Fruit fly (Drosophila melanogaster) whole organism, wandering third instar larva: ENCODE measurements around the gene rdx.

Experiments
- Abd-B ChIP-seq: fragments of >200 bp; optimal IDR thresholded peaks from 2 replicates; lab custom pipeline; 2017; ENCODE audit warnings: missing biosample characterization, missing genetic modification characterization
- CG32264 ChIP-seq: fragments of 200-800 bp; sonication (Bioruptor generic); optimal IDR thresholded peaks from 2 replicates; lab custom pipeline; 2016; ENCODE audit warnings: missing biosample characterization, missing genetic modification characterization
- CG9705 ChIP-seq: fragments of 200-800 bp; sonication (Bioruptor generic); optimal IDR thresholded peaks from 2 replicates; lab custom pipeline; 2018; ENCODE audit warnings: missing biosample characterization, mild to moderate bottlenecking, missing genetic modification characterization
- CrebA ChIP-seq: fragments of 200-800 bp; sonication (Bioruptor generic); optimal IDR thresholded peaks from 2 replicates; lab custom pipeline; 2016; ENCODE audit warnings: missing biosample characterization, mild to moderate bottlenecking, missing genetic modification characterization, borderline replicate concordance
- Dfd ChIP-seq: fragments of >200 bp; optimal IDR thresholded peaks from 2 replicates; lab custom pipeline; 2017; ENCODE audit warnings: missing biosample characterization, missing genetic modification characterization
- Dif ChIP-seq: fragments of 200-275, 200-300 bp; sonication (Bioruptor generic); optimal IDR thresholded peaks from 2 replicates; lab custom pipeline; 2018; ENCODE audit warnings: missing biosample characterization, missing genetic modification characterization; ENCODE audit not compliant: partially characterized antibody
- GATAd ChIP-seq: sonication (Bioruptor generic); optimal IDR thresholded peaks from 2 replicates; lab custom pipeline; 2016; ENCODE audit warnings: missing biosample characterization, missing genetic modification characterization
- HLH106 ChIP-seq: fragments of 200-800 bp; optimal IDR thresholded peaks from 3 replicates; lab custom pipeline; 2019; ENCODE audit warnings: missing biosample characterization, mild to moderate bottlenecking, missing genetic modification characterization, moderate library complexity
- Hnf4 ChIP-seq: fragments of 200-800 bp; sonication (Bioruptor generic); optimal IDR thresholded peaks from 2 replicates; lab custom pipeline; 2016; ENCODE audit warnings: missing biosample characterization, mild to moderate bottlenecking, missing genetic modification characterization
- Hr78 ChIP-seq: fragments of >200 bp; optimal IDR thresholded peaks from 2 replicates; lab custom pipeline; 2017; ENCODE audit warnings: missing biosample characterization, missing genetic modification characterization
- Hr83 ChIP-seq: fragments of 200-300 bp; sonication (Bioruptor generic); optimal IDR thresholded peaks from 2 replicates; lab custom pipeline; 2016; ENCODE audit warnings: missing biosample characterization, mild to moderate bottlenecking, missing genetic modification characterization, moderate library complexity; ENCODE audit not compliant: poor library complexity, severe bottlenecking
- Jra ChIP-seq: sonication (Bioruptor generic); optimal IDR thresholded peaks from 2 replicates; lab custom pipeline; 2016; ENCODE audit warnings: missing biosample characterization, missing genetic modification characterization
- Mio ChIP-seq: sonication (Bioruptor generic); optimal IDR thresholded peaks from 2 replicates; lab custom pipeline; 2016; ENCODE audit warnings: missing biosample characterization, missing genetic modification characterization
- Myc ChIP-seq: fragments of >200 bp; optimal IDR thresholded peaks from 2 replicates; lab custom pipeline; 2017
- N ChIP-seq: fragments of >200 bp; optimal IDR thresholded peaks from 2 replicates; lab custom pipeline; 2018; ENCODE audit warnings: missing biosample characterization, missing external identifiers, missing genetic modification characterization
- Rel ChIP-seq, 2 experiments: fragments of 200-800 bp; sonication (Bioruptor generic) in 1 of 2; optimal IDR thresholded peaks; 2 replicates in 1 of 2; 3 replicates in 1 of 2; lab custom pipeline; 2016 to 2019; ENCODE audit warnings: mild to moderate bottlenecking in 2 of 2, missing biosample characterization in 2 of 2, missing genetic modification characterization in 2 of 2, moderate library complexity in 1 of 2
- br ChIP-seq: fragments of 200-800 bp; sonication (Bioruptor generic); optimal IDR thresholded peaks from 2 replicates; lab custom pipeline; 2016; ENCODE audit warnings: missing biosample characterization, missing genetic modification characterization
- dl ChIP-seq, 2 experiments: fragments of 175-275, 200-275 bp in 1 of 2; fragments of 200-275 bp in 1 of 2; sonication (Bioruptor generic); optimal IDR thresholded peaks; lab custom pipeline; 2018; ENCODE audit warnings: mild to moderate bottlenecking in 2 of 2, missing biosample characterization in 2 of 2, missing genetic modification characterization in 2 of 2, moderate library complexity in 2 of 2; ENCODE audit not compliant: partially characterized antibody in 2 of 2, insufficient read depth in 1 of 2
- dmrt93B ChIP-seq: fragments of 200-800 bp; sonication (Bioruptor generic); optimal IDR thresholded peaks from 2 replicates; lab custom pipeline; 2018; ENCODE audit warnings: missing biosample characterization, mild to moderate bottlenecking, missing genetic modification characterization
- dsf ChIP-seq: sonication (Bioruptor generic); optimal IDR thresholded peaks from 2 replicates; lab custom pipeline; 2016; ENCODE audit warnings: missing biosample characterization, missing genetic modification characterization, borderline replicate concordance
- ey ChIP-seq: fragments of 200-800 bp; sonication (Bioruptor generic); optimal IDR thresholded peaks from 2 replicates; lab custom pipeline; 2016; ENCODE audit warnings: missing biosample characterization, missing genetic modification characterization
- foxo ChIP-seq, 2 experiments: fragments of 200-800 bp; sonication (Bioruptor generic); optimal IDR thresholded peaks; 2 replicates in 1 of 2; 3 replicates in 1 of 2; lab custom pipeline; 2016 to 2017; ENCODE audit warnings: missing biosample characterization in 2 of 2, missing genetic modification characterization in 2 of 2
- fru ChIP-seq: fragments of 200-800 bp; sonication (Bioruptor generic); optimal IDR thresholded peaks from 3 replicates; lab custom pipeline; 2016; ENCODE audit warnings: missing biosample characterization, mild to moderate bottlenecking, missing genetic modification characterization
- h ChIP-seq: fragments of 200-800 bp; sonication (Bioruptor generic); optimal IDR thresholded peaks from 3 replicates; lab custom pipeline; 2016; ENCODE audit warnings: missing biosample characterization, mild to moderate bottlenecking, missing genetic modification characterization
- jim ChIP-seq: fragments of 175-275, 200-325 bp; sonication (Bioruptor generic); optimal IDR thresholded peaks from 2 replicates; lab custom pipeline; 2016; ENCODE audit warnings: missing biosample characterization, mild to moderate bottlenecking, missing genetic modification characterization
- lola ChIP-seq: fragments of >200 bp; optimal IDR thresholded peaks from 2 replicates; lab custom pipeline; 2017; ENCODE audit warnings: missing biosample characterization, missing genetic modification characterization
- pan ChIP-seq: fragments of >200 bp; optimal IDR thresholded peaks from 2 replicates; lab custom pipeline; 2017
- rgr ChIP-seq: fragments of 200-800 bp; sonication (Bioruptor generic); optimal IDR thresholded peaks from 3 replicates; lab custom pipeline; 2016; ENCODE audit warnings: missing biosample characterization, mild to moderate bottlenecking, missing genetic modification characterization
- sage ChIP-seq: fragments of 200-800 bp; sonication (Bioruptor generic); optimal IDR thresholded peaks from 2 replicates; lab custom pipeline; 2016; ENCODE audit warnings: missing biosample characterization, mild to moderate bottlenecking, missing genetic modification characterization
- sv ChIP-seq: fragments of 200-800 bp; sonication (Bioruptor generic); optimal IDR thresholded peaks from 3 replicates; lab custom pipeline; 2016; ENCODE audit warnings: missing biosample characterization, missing genetic modification characterization
- tai ChIP-seq: sonication (Bioruptor generic); optimal IDR thresholded peaks from 2 replicates; lab custom pipeline; 2016; ENCODE audit warnings: missing biosample characterization, missing genetic modification characterization
- usp ChIP-seq: fragments of >200 bp; optimal IDR thresholded peaks from 2 replicates; lab custom pipeline; 2017; ENCODE audit warnings: missing biosample characterization, missing genetic modification characterization

The rdx gene

DNA sequence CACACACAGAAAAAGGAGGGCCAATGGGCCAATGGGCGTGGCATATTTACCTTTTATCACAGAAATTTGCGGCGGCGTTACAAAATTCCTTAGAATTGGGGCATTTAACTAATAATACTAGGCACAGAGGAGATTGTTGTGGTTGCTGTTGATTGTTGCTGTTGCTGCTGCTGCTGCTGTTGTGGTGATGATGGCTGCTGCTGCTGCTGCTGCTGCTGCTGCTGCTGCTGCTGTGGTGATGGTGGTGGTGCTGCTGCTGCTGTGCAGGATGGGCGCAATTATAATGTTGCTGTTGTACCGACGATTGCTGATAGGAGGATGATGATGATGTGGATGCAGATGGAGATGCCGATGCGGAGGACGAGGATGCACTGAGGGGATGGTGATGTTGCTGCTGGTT lies 50.3 kb downstream of the rdx start:
- TF ChIP-seq Myc (lab: Kevin White, UChicago) (no peak), Hnf4 (no peak), Hr83 (no peak), Dfd (peak; percentile 83), HLH106 (tag; lab: Kevin White, UChicago) (no peak), lola (no peak), dsf (GFP tag; lab: Kevin White, UChicago) (no peak), rgr (GFP tag; lab: Kevin White, UChicago) (no peak), Abd-B (GFP tag; lab: Kevin White, UChicago) (no peak)
- TF ChIP-seq, all 38 proteins: peak for 1

DNA sequence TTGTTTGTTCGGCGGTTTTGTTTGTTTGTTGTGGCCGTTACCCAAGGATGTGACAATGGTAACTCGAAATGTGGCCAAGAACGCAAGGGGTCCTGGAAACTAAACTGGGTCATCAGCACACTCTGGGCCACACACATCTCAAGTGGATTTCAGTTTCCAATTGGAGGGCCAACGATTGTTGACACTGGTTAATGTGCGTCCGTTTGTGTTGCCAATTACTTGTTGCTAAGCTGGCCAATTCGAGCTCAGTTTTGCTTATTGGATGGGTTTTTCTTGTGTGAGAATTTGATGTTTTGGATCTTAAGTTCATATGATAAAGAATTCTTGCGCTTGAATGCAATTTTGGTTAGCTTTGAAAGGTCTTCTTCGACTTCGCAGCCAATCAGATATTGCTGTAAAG lies 50.9 kb downstream of the rdx start:
- no peak for TF ChIP-seq ey (GFP tag; lab: Kevin White, UChicago)
- TF ChIP-seq Myc (lab: Kevin White, UChicago) = no peak
- no peak for TF ChIP-seq rgr (GFP tag; lab: Kevin White, UChicago)
- TF ChIP-seq h (GFP tag; lab: Kevin White, UChicago) = no peak
- TF ChIP-seq Hnf4 = no peak
- no peak for TF ChIP-seq Hr78 (GFP tag; lab: Kevin White, UChicago)
- TF ChIP-seq tai (GFP tag; lab: Kevin White, UChicago) = no peak
- TF ChIP-seq CG32264 = no peak
- no peak for TF ChIP-seq Hr83
- no peak for TF ChIP-seq sage (GFP tag; lab: Kevin White, UChicago)
- no peak for TF ChIP-seq Mio (GFP tag; lab: Kevin White, UChicago)
- no peak for TF ChIP-seq HLH106 (tag; lab: Kevin White, UChicago)
- no peak for TF ChIP-seq dmrt93B
- TF ChIP-seq pan = no peak
- TF ChIP-seq dl (GFP tag; optimal IDR thresholded peaks at IDR 0.05; lab: Kevin White, UChicago; ENCODE audit: insufficient read depth in 1 of 2, partially characterized antibody in 2 of 2) = no peak
- no peak for TF ChIP-seq dsf (GFP tag; lab: Kevin White, UChicago)
- TF ChIP-seq GATAd (GFP tag; lab: Kevin White, UChicago) = no peak
- TF ChIP-seq Jra (GFP tag; lab: Kevin White, UChicago) = no peak

DNA sequence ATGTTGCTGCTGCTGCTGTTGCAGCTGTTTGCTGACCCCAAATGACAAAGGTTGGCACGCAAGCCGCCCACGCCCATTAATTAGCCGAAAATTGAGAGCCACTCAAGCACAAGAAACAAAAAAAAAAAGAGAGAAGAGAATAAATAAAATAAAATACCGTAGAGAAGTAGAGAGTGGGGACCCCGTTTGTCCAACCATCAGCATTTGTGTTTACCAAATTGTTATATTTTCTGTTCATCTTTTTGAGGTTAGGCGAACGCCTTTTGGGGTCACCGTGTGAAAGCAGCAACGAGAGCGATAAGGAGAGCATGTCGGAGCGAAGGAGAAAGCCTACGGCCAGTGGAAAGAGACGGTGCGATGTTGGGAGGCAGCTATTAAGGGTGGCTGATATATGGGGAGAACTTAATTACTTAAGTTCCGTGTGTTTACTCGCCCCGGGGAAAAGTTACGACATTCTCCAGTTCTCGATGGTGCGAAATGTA lies 53.7 kb downstream of the rdx start:
- TF ChIP-seq Dif (no peak), Hr78 (GFP tag; lab: Kevin White, UChicago) (no peak), CG9705 (GFP tag; lab: Kevin White, UChicago) (no peak), lola (no peak), CG32264 (no peak), Abd-B (GFP tag; lab: Kevin White, UChicago) (no peak), N (GFP tag; lab: Kevin White, UChicago) (no peak), dsf (GFP tag; lab: Kevin White, UChicago) (no peak), Jra (GFP tag; lab: Kevin White, UChicago) (no peak), jim (GFP tag; lab: Kevin White, UChicago) (no peak), Hr83 (no peak), fru (no peak), tai (GFP tag; lab: Kevin White, UChicago) (no peak), GATAd (GFP tag; lab: Kevin White, UChicago) (no peak), sv (GFP tag; lab: Kevin White, UChicago) (no peak), usp (GFP tag; lab: Kevin White, UChicago) (no peak)

DNA sequence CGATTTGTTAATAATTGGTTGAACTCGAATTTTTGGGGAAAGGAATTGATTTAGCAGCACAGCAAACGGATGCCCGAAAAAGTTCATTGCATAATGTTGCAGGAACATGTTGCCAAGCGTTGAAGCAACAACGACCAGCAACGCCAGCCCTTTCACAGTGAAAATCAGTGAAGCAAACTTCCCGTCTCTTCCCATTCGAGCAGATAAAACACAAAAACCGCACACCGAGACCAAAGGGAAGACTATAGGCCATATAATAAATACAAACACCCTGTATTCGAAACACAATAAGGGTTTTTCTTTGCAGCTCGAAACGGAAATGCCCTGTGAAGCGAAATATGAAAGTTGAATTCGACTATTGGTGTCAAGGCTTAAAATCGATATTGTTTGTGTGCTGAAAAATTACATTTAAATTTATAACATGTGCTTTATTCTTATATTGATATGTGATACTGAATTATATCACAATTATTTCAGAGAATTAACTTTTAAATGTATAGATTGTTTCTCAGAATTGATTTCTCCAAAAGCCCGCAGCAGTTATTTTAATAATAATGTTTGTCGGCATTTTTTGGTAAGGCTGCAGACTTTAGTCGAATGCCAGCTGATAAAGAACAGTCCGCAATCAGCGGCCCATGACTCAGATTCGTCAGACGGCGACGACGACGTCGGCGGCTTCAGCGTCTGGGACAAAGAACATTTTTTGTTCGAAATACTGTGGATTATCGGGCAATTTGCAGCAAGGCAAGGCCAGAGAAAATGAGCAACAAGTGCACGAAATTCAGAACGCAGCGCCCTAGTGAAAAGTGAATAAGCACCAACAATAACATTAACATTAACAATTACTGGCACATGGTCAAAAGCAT lies 54.5 kb downstream of the rdx start:
- TF ChIP-seq foxo (GFP tag; optimal IDR thresholded peaks at IDR 0.05; lab: Kevin White, UChicago) = no peak
- TF ChIP-seq HLH106 (tag; lab: Kevin White, UChicago) = no peak
- no peak for TF ChIP-seq Rel (GFP tag; optimal IDR thresholded peaks at IDR 0.05; lab: Kevin White, UChicago)
- TF ChIP-seq Rel (tag; optimal IDR thresholded peaks at IDR 0.05; lab: Kevin White, UChicago) = peak; percentile 16
- TF ChIP-seq usp (GFP tag; lab: Kevin White, UChicago) = no peak
- TF ChIP-seq br = no peak
- peak; percentile 1 for TF ChIP-seq h (GFP tag; lab: Kevin White, UChicago)
- TF ChIP-seq CrebA (GFP tag; lab: Kevin White, UChicago) = no peak
